Worm (Caenorhabditis elegans): ENCODE data around the gene cest-1.2.

- TF ChIP-seq nfya-1 (tag; optimal IDR thresholded peaks at IDR 0.05) (no peak), madf-2 (tag; optimal IDR thresholded peaks at IDR 0.05) (no peak), lin-11 (tag; optimal IDR thresholded peaks at IDR 0.05) (no peak), eyg-1 (tag; optimal IDR thresholded peaks at IDR 0.05) (no peak), hlh-6 (tag; optimal IDR thresholded peaks at IDR 0.05) (no peak), ref-2 (tag; optimal IDR thresholded peaks at IDR 0.05) (no peak)
These were observed 37.0 kb upstream of the cest-1.2 start for ce11 chrV:14197651-14198050.
